Fruit fly (Drosophila melanogaster): ENCODE measurements around the gene Cdc5.

Gene Cdc5

dm6 chr3L:380886-381546, 19.8 kb upstream of the Cdc5 start:
- no peak for TF ChIP-seq CG32006 (GFP tag; optimal IDR thresholded peaks at IDR 0.05)
- TF ChIP-seq net (GFP tag; optimal IDR thresholded peaks at IDR 0.05), result no peak
- TF ChIP-seq CG6808 (GFP tag; optimal IDR thresholded peaks at IDR 0.05), result peak; percentile 33
- TF ChIP-seq vri (GFP tag; optimal IDR thresholded peaks at IDR 0.05), result peak; percentile 36
- TF ChIP-seq lz (GFP tag; optimal IDR thresholded peaks at IDR 0.05), result no peak
- TF ChIP-seq pdm3 (GFP tag; optimal IDR thresholded peaks at IDR 0.05), result peak; percentile 14
- TF ChIP-seq Met (GFP tag; optimal IDR thresholded peaks at IDR 0.05), result peak; percentile 23
- TF ChIP-seq spab (GFP tag; optimal IDR thresholded peaks at IDR 0.05), result no peak
- no peak for TF ChIP-seq Hr38 (GFP tag; optimal IDR thresholded peaks at IDR 0.05)
- no peak for TF ChIP-seq CG4318 (GFP tag; optimal IDR thresholded peaks at IDR 0.05)
- peak; percentile 67 for TF ChIP-seq svp (GFP tag)
- no peak for TF ChIP-seq CG8119 (GFP tag; IDR thresholded peaks at IDR 0.05)
- no peak for TF ChIP-seq salr (GFP tag; optimal IDR thresholded peaks at IDR 0.05)
- no peak for TF ChIP-seq CG11902 (GFP tag; optimal IDR thresholded peaks at IDR 0.05)
- no peak for TF ChIP-seq CG6163 (GFP tag; IDR thresholded peaks at IDR 0.05)
- no peak for TF ChIP-seq Sox102F (GFP tag; optimal IDR thresholded peaks at IDR 0.05)
- no peak for TF ChIP-seq Hr4 (GFP tag; optimal IDR thresholded peaks at IDR 0.05)
- peak; percentile 39 for TF ChIP-seq CG6854 (GFP tag; optimal IDR thresholded peaks at IDR 0.05)
- TF ChIP-seq acj6 (GFP tag; optimal IDR thresholded peaks at IDR 0.05), result peak; percentile 1
- TF ChIP-seq Sox15 (GFP tag; optimal IDR thresholded peaks at IDR 0.05), result no peak
- no peak for TF ChIP-seq CG7368 (GFP tag; optimal IDR thresholded peaks at IDR 0.05)
- TF ChIP-seq topi (GFP tag; optimal IDR thresholded peaks at IDR 0.05), result peak; percentile 34
- peak; percentile 35 for TF ChIP-seq Smox (GFP tag; optimal IDR thresholded peaks at IDR 0.05)
- TF ChIP-seq CG16779 (tag; optimal IDR thresholded peaks at IDR 0.05), result no peak
- no peak for TF ChIP-seq Ets21C (GFP tag; optimal IDR thresholded peaks at IDR 0.05)
- TF ChIP-seq Eip78C (GFP tag), result peak; percentile 61
- TF ChIP-seq ss (GFP tag; optimal IDR thresholded peaks at IDR 0.05), result peak; percentile 10 to 46
- no peak for TF ChIP-seq dac (GFP tag; optimal IDR thresholded peaks at IDR 0.05)
- no peak for TF ChIP-seq OdsH (GFP tag; optimal IDR thresholded peaks at IDR 0.05)
- TF ChIP-seq CG6276 (GFP tag; optimal IDR thresholded peaks at IDR 0.05), result no peak
- peak; percentile 19 for TF ChIP-seq cyc (GFP tag; optimal IDR thresholded peaks at IDR 0.05)
- TF ChIP-seq CG1621 (tag; optimal IDR thresholded peaks at IDR 0.05), result no peak
- no peak for TF ChIP-seq CG11762 (GFP tag; optimal IDR thresholded peaks at IDR 0.05; ENCODE audit: insufficient read depth)
- no peak for TF ChIP-seq achi (GFP tag; optimal IDR thresholded peaks at IDR 0.05)
- TF ChIP-seq Lpt (GFP tag; optimal IDR thresholded peaks at IDR 0.05), result no peak
- TF ChIP-seq CG31627 (GFP tag; optimal IDR thresholded peaks at IDR 0.05), result no peak
- no peak for TF ChIP-seq fkh (GFP tag; optimal IDR thresholded peaks at IDR 0.05)
- TF ChIP-seq esn (GFP tag; optimal IDR thresholded peaks at IDR 0.05), result peak; percentile 36
- no peak for TF ChIP-seq eg (GFP tag; IDR thresholded peaks at IDR 0.05)
- no peak for TF ChIP-seq CG6792 (GFP tag; optimal IDR thresholded peaks at IDR 0.05)
- no peak for TF ChIP-seq Hr39 (GFP tag; optimal IDR thresholded peaks at IDR 0.05)
- TF ChIP-seq CG34406 (GFP tag; optimal IDR thresholded peaks at IDR 0.05), result peak; percentile 10
- peak; percentile 39 for TF ChIP-seq CG9139 (GFP tag; optimal IDR thresholded peaks at IDR 0.05)
- TF ChIP-seq dsx (GFP tag; optimal IDR thresholded peaks at IDR 0.05; ENCODE audit: poor library complexity, severe bottlenecking), result no peak
- TF ChIP-seq Eip93F (GFP tag; optimal IDR thresholded peaks at IDR 0.05), result no peak
- TF ChIP-seq Sox14 (GFP tag; optimal IDR thresholded peaks at IDR 0.05), result no peak
